Worm (Caenorhabditis elegans): ENCODE results near the gene nlp-17.

DNA sequence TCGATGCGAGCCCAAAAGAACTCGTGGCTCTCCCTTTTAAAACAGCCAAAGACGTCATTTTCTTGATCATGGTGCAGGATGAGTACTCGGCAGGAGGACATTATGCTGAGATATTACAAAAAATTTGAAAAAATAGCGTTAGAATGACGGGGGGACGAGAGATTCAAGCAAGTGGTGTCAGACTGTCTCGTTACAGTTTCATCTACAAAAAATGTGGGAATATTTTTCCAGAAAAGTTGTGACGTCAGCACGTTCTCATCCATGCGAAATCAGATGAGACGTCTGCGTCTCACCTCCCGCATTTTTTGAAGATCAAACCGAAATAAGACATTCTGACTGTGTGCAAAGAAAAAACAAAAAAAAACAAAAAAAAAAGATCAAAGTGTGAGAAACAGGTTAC is 34.6 kb upstream of the nlp-17 start, which contains the start of gene rsd-2:
- TF ChIP-seq sea-1 (GFP tag; conservative IDR thresholded peaks at IDR 0.05) (no peak), scrt-1 (GFP tag; IDR thresholded peaks at IDR 0.05) (no peak), F13C5.2 (tag; optimal IDR thresholded peaks at IDR 0.05) (no peak), ama-1 (optimal IDR thresholded peaks at IDR 0.05) (no peak), B0310.2 (tag; optimal IDR thresholded peaks at IDR 0.05) (no peak), hmbx-1 (tag; optimal IDR thresholded peaks at IDR 0.05) (no peak), ceh-36 (tag; optimal IDR thresholded peaks at IDR 0.05) (no peak)
